Worm (Caenorhabditis elegans): ENCODE data around the gene C33F10.12.

- TF ChIP-seq sup-37 (GFP tag; optimal IDR thresholded peaks at IDR 0.05) (no peak), ama-1 (optimal IDR thresholded peaks at IDR 0.05) (no peak), nhr-237 (tag; optimal IDR thresholded peaks at IDR 0.05) (no peak), lin-39 (tag; optimal IDR thresholded peaks at IDR 0.05) (no peak), lsy-2 (tag; optimal IDR thresholded peaks at IDR 0.05) (no peak), dpl-1 (GFP tag; optimal IDR thresholded peaks at IDR 0.05) (no peak)
Measured at ce11 chrII:4815356-4815755, 22.2 kb downstream of the C33F10.12 start.

All from whole organism, L1 larva.